Worm (Caenorhabditis elegans) whole organism, young adult: Measurements from ENCODE around the gene C36A4.10.

Experiments
- B0035.1 ChIP-seq: sonication (generic microtip); optimal IDR thresholded peaks from 2 replicates; lab custom pipeline; 2016; ENCODE audit warnings: missing genetic modification characterization, mild to moderate bottlenecking, missing compliant biosample characterization, missing genotype, missing genetic modification reagents
- F37B4.10 ChIP-seq: fragments of 200-800 bp; sonication (Bioruptor generic); IDR thresholded peaks from 2 replicates; pipeline ENCODE4 v1.3.6; 2022; ENCODE audit warnings: missing genetic modification characterization, missing compliant biosample characterization
- K11D2.4 ChIP-seq: fragments of 200-800 bp; sonication (Bioruptor generic); IDR thresholded peaks from 2 replicates; pipeline ENCODE4 v1.3.6; 2022; ENCODE audit warnings: missing genetic modification reagents, missing genetic modification characterization, missing compliant biosample characterization
- Y53G8AR.9 ChIP-seq: fragments of 200-800 bp; sonication (Bioruptor generic); conservative IDR thresholded peaks from 2 replicates; pipeline ENCODE4 v1.3.6; 2022; ENCODE audit warnings: missing genetic modification reagents, missing genetic modification characterization, missing compliant biosample characterization
- Y79H2A.3 ChIP-seq: fragments of 200-800 bp; sonication (Bioruptor generic); conservative IDR thresholded peaks from 2 replicates; pipeline ENCODE4 v1.3.6; 2022; ENCODE audit warnings: missing genetic modification reagents, missing genetic modification characterization, missing compliant biosample characterization
- ZK185.1 ChIP-seq: sonication (generic microtip); optimal IDR thresholded peaks from 2 replicates; lab custom pipeline; 2016; ENCODE audit warnings: mild to moderate bottlenecking, missing genetic modification characterization, missing compliant biosample characterization; ENCODE audit not compliant: poor library complexity, severe bottlenecking
- akir-1 ChIP-seq: fragments of 200-800 bp; sonication (Bioruptor generic); optimal IDR thresholded peaks from 2 replicates; lab custom pipeline; 2018; ENCODE audit warnings: mild to moderate bottlenecking, missing genetic modification characterization, moderate library complexity, missing compliant biosample characterization
- cebp-1 ChIP-seq, 2 experiments: fragments of 200-800 bp in 1 of 2; sonication (Bioruptor generic) in 1 of 2; sonication (generic microtip) in 1 of 2; IDR thresholded peaks in 1 of 2; optimal IDR thresholded peaks in 1 of 2; 2 replicates each; pipeline versions ENCODE4 v1.3.6 to Lab custom; 2017 to 2022; ENCODE audit warnings: missing compliant biosample characterization in 2 of 2, missing genetic modification characterization in 2 of 2, mild to moderate bottlenecking in 1 of 2, missing genetic modification reagents in 1 of 2, moderate library complexity in 1 of 2
- cebp-2 ChIP-seq: fragments of 200-800 bp; sonication (Bioruptor generic); IDR thresholded peaks from 2 replicates; pipeline ENCODE4 v1.3.6; 2022; ENCODE audit warnings: missing genetic modification characterization, missing compliant biosample characterization
- chd-7 ChIP-seq: sonication (generic microtip); optimal IDR thresholded peaks from 2 replicates; lab custom pipeline; 2016; ENCODE audit warnings: mild to moderate bottlenecking, missing genetic modification characterization, moderate library complexity, missing compliant biosample characterization
- dpff-1 ChIP-seq: sonication (generic microtip); optimal IDR thresholded peaks from 2 replicates; lab custom pipeline; 2017; ENCODE audit warnings: mild to moderate bottlenecking, missing genetic modification characterization, missing compliant biosample characterization
- egl-44 ChIP-seq: fragments of 200-800 bp; sonication (Bioruptor generic); IDR thresholded peaks from 2 replicates; pipeline ENCODE4 v1.3.6; 2022; ENCODE audit warnings: missing genetic modification reagents, missing genetic modification characterization, missing compliant biosample characterization
- egrh-3 ChIP-seq: fragments of 200-800 bp; sonication (Bioruptor generic); IDR thresholded peaks from 2 replicates; pipeline ENCODE4 v1.3.6; 2022; ENCODE audit warnings: missing genetic modification reagents, missing genetic modification characterization, missing compliant biosample characterization
- hlh-12 ChIP-seq: sonication (generic microtip); optimal IDR thresholded peaks from 2 replicates; lab custom pipeline; 2016; ENCODE audit warnings: missing genetic modification characterization, missing compliant biosample characterization
- lin-26 ChIP-seq: fragments of 200-800 bp; sonication (Bioruptor generic); IDR thresholded peaks from 2 replicates; pipeline ENCODE4 v1.3.6; 2022; ENCODE audit warnings: missing genetic modification reagents, missing genetic modification characterization, missing compliant biosample characterization
- lin-40 ChIP-seq: sonication (generic microtip); optimal IDR thresholded peaks from 2 replicates; lab custom pipeline; 2016; ENCODE audit warnings: missing genetic modification characterization, mild to moderate bottlenecking, missing compliant biosample characterization, missing genotype, missing genetic modification reagents
- lsl-1 ChIP-seq: fragments of 200-800 bp; sonication (Bioruptor generic); optimal IDR thresholded peaks from 2 replicates; lab custom pipeline; 2018; ENCODE audit warnings: mild to moderate bottlenecking, missing genetic modification characterization, moderate library complexity, missing compliant biosample characterization
- madf-3 ChIP-seq: fragments of 200-800 bp; sonication (Bioruptor generic); IDR thresholded peaks from 2 replicates; pipeline ENCODE4 v1.3.6; 2022; ENCODE audit warnings: missing genetic modification reagents, missing genetic modification characterization, missing compliant biosample characterization
- madf-6 ChIP-seq: fragments of 200-800 bp; sonication (Bioruptor generic); IDR thresholded peaks from 2 replicates; pipeline ENCODE4 v1.3.6; 2022; ENCODE audit warnings: missing genetic modification reagents, missing genetic modification characterization, missing compliant biosample characterization
- madf-8 ChIP-seq: fragments of 200-800 bp; sonication (Bioruptor generic); conservative IDR thresholded peaks from 2 replicates; pipeline ENCODE4 v1.3.6; 2022; ENCODE audit warnings: missing genetic modification reagents, missing genetic modification characterization, missing compliant biosample characterization
- nfya-2 ChIP-seq: fragments of 200-800 bp; sonication (Bioruptor generic); IDR thresholded peaks from 2 replicates; pipeline ENCODE4 v1.3.6; 2022; ENCODE audit warnings: missing genetic modification reagents, missing genetic modification characterization, missing compliant biosample characterization
- nfyb-1 ChIP-seq: fragments of 200-800 bp; sonication (Bioruptor generic); IDR thresholded peaks from 2 replicates; pipeline ENCODE4 v1.3.6; 2022; ENCODE audit warnings: missing genetic modification reagents, missing genetic modification characterization, missing compliant biosample characterization
- nhr-80 ChIP-seq: sonication (generic microtip); optimal IDR thresholded peaks from 2 replicates; lab custom pipeline; 2016; ENCODE audit warnings: missing genetic modification characterization, missing compliant biosample characterization
- nhr-90 ChIP-seq: sonication (generic microtip); optimal IDR thresholded peaks from 2 replicates; lab custom pipeline; 2016; ENCODE audit warnings: missing genotype, mild to moderate bottlenecking, missing genetic modification characterization, missing compliant biosample characterization
- pha-4 ChIP-seq: fragments of 150-350 bp; sonication (generic microtip); optimal IDR thresholded peaks from 2 replicates; lab custom pipeline; 2014; ENCODE audit warnings: missing biosample characterization, missing genetic modification reagents, missing genetic modification characterization
- rec-8 ChIP-seq, 2 experiments: sonication (generic microtip); optimal IDR thresholded peaks; 2 replicates each; lab custom pipeline; 2016; ENCODE audit warnings: mild to moderate bottlenecking in 2 of 2, missing genetic modification characterization in 2 of 2, missing genetic modification reagents in 2 of 2, missing genotype in 2 of 2, missing biosample characterization in 1 of 2, missing compliant biosample characterization in 1 of 2, moderate library complexity in 1 of 2
- sdz-38 ChIP-seq: sonication (generic microtip); optimal IDR thresholded peaks from 2 replicates; lab custom pipeline; 2016; ENCODE audit warnings: missing genotype, missing genetic modification characterization, missing compliant biosample characterization
- sea-2 ChIP-seq: fragments of 200-800 bp; sonication (Bioruptor generic); IDR thresholded peaks from 2 replicates; pipeline ENCODE4 v1.3.6; 2022; ENCODE audit warnings: missing genetic modification characterization, missing compliant biosample characterization
- snpc-4 ChIP-seq, 5 experiments: fragments of 150-350 bp in 1 of 5; sonication (generic microtip) in 4 of 5; optimal IDR thresholded peaks; 2 replicates each; lab custom pipeline; 2014 to 2018; ENCODE audit warnings: missing genetic modification characterization in 5 of 5, missing biosample characterization in 3 of 5, antibody characterized with exemption in 2 of 5, mild to moderate bottlenecking in 2 of 5, missing compliant biosample characterization in 2 of 5, missing genotype in 2 of 5, moderate library complexity in 2 of 5, missing genetic modification reagents in 1 of 5
- unc-130 ChIP-seq: sonication (generic microtip); optimal IDR thresholded peaks from 2 replicates; lab custom pipeline; 2016; ENCODE audit warnings: missing genetic modification reagents, missing genetic modification characterization, missing compliant biosample characterization
- xnd-1 ChIP-seq: sonication (generic microtip); optimal IDR thresholded peaks from 2 replicates; lab custom pipeline; 2016; ENCODE audit warnings: missing genotype, missing genetic modification reagents, missing genetic modification characterization, missing compliant biosample characterization
- zim-3 ChIP-seq: sonication (generic microtip); optimal IDR thresholded peaks from 2 replicates; lab custom pipeline; 2017; ENCODE audit warnings: mild to moderate bottlenecking, missing genetic modification characterization, moderate library complexity, missing compliant biosample characterization
- ztf-25 ChIP-seq: fragments of 200-800 bp; sonication (Bioruptor generic); IDR thresholded peaks from 2 replicates; pipeline ENCODE4 v1.3.6; 2022; ENCODE audit warnings: missing genetic modification reagents, missing genetic modification characterization, missing compliant biosample characterization
- ztf-28 ChIP-seq: fragments of 200-800 bp; sonication (Bioruptor generic); IDR thresholded peaks from 2 replicates; pipeline ENCODE4 v1.3.6; 2022; ENCODE audit warnings: missing genetic modification reagents, missing genetic modification characterization, missing compliant biosample characterization
- ztf-3 ChIP-seq: fragments of 200-800 bp; sonication (Bioruptor generic); optimal IDR thresholded peaks from 2 replicates; lab custom pipeline; 2018; ENCODE audit warnings: mild to moderate bottlenecking, missing genetic modification characterization, missing compliant biosample characterization

Gene C36A4.10

DNA sequence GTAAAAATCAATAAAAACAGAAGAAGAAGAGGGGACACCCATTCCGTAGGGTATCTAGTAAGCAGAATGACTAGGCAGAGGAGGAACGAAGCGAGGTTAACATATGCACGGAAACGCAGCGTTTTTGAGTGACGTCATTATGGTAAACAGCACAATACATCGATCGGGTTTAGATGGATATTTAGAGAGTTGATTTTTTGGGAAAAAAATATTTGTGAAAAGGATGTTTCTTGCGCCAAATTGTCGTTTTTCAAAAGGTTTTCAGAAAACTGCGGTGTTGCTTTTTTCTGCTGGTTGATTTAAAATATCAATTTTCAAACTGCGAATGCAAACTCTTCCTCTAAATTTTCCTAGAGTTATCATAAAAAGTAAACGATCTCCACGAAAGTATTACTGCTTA, at the start of gene C36A4.10:
TSS of gene C36A4.10 (minus strand) at position 101 of the 400 bp plus-strand sequence.
- TF ChIP-seq ztf-3 (no peak), unc-130 (GFP tag; lab: Kevin White, UChicago) (no peak), lsl-1 (GFP tag; lab: Kevin White, UChicago) (no peak), egrh-3 (GFP tag; lab: Robert Waterston, UW) (no peak), nfyb-1 (GFP tag; lab: Robert Waterston, UW) (no peak), madf-6 (GFP tag; lab: Robert Waterston, UW) (no peak), sdz-38 (tag; lab: Kevin White, UChicago) (no peak), F37B4.10 (GFP tag; lab: Robert Waterston, UW) (no peak)
- TF ChIP-seq, all 124 proteins: peak for 0

DNA sequence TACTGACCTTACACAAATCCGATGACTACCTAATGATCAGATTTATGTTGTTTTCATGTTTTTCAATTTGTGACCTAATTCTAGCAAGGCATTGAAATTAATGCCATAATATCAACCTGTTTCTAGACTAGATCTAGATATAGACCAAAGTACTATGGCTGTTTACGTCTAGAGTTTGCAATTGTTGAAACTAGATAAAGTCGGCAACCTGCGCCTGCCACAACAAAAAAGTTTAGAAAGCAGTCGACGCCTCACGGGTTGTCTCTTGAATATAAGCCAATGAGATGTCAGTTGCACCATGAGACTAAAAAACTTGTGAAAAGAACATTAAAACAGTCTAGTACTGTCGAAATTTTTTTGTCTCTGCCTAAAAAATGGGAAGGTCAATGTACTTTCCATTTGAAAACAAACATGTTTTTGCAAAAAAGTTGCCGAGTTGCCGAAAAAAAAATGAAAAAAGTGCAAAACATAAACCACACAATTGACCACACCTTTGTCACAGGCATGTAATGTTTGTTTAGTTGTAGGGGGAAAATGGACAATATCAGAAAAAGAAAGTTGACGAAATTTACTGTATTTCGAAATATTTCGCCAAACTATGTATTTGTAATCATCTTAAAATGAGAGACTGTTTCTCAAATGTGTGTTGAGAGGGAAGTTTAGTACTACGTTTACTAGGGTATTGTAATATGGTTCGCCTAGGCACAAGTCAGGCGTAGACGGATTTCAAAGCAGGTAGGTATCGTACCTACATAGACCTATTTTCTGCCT, 47.9 kb upstream of the C36A4.10 start:
- TF ChIP-seq sea-2 (no peak), cebp-1 (GFP tag; IDR thresholded peaks at IDR 0.05; lab: Robert Waterston, UW) (no peak), cebp-1 (tag; optimal IDR thresholded peaks at IDR 0.05; lab: Kevin White, UChicago) (peak; percentile 75), snpc-4 (GFP tag; optimal IDR thresholded peaks at IDR 0.05; lab: Kevin White, UChicago) (no peak), snpc-4 (tag; optimal IDR thresholded peaks at IDR 0.05; lab: Kevin White, UChicago) (peak in 2 of 4 experiments; percentile 20 to 40)

DNA sequence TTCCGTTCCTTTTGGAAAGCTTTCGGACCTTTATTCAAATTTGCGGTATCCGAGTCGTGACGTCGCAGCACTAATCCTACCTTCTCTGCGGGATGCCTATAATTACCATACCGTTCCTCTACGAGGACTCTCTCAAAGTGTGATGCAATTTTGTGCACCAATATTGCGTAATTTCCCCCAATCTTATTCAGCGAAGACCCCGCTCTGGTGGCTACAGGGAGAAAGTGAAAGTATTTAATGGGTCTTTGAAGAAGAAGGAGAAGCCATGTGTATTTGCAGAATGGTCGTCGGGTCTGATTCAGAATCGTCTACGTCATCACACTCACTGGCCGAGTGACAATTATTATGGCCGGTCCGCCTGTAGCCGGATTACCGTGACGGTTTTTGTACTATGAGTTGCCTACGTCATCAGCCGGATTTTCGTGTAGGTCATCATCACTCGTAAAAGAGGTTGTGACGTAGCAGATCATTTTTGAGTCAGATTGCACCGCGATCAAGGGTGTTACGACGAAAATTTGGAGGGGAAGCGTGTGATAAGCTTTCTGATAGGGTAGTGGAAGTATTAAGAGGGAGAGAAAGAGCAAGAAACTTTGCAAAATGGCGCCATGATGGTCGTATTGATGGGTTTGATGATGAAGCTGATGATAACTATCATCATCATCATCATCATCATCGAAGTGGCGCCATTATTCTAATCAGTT, 45.1 kb upstream of the C36A4.10 start:
- TF ChIP-seq cebp-2 (0 out of 2 replicates have a peak, but pooled peaks have one; percentile 34), nhr-80 (peak; percentile 9), K11D2.4 (GFP tag; lab: Robert Waterston, UW) (no peak), lin-26 (no peak), rec-8 (tag; optimal IDR thresholded peaks at IDR 0.05; lab: Kevin White, UChicago) (no peak), dpff-1 (tag; lab: Kevin White, UChicago) (no peak), unc-130 (GFP tag; lab: Kevin White, UChicago) (no peak)

DNA sequence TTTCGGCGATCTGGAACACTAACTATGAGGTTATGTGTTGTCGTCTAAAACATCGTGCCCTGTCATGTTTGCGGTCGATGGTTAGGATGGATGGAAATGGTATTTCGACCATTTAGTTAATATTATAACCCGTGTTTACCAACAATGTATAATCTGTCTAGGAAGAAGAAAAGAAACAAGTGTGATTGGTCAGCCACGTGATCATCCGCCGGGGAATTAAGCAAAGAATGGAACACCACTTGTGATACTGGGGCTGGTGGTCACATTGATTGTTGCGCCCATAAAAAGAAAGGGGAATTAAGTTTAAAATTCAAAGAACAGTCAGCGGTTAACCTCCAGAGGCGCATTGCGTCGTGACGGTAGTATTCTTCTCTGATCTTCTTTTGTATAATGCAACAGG, 44.3 kb upstream of the C36A4.10 start:
- TF ChIP-seq hlh-12 (no peak), lin-40 (peak; percentile 22), Y79H2A.3 (no peak), ZK185.1 (peak; percentile 6), nhr-90 (tag; lab: Kevin White, UChicago) (no peak), nfya-2 (no peak), xnd-1 (tag; lab: Kevin White, UChicago) (no peak), nhr-80 (peak; percentile 9), ztf-28 (no peak), zim-3 (no peak), egl-44 (GFP tag; lab: Robert Waterston, UW) (0 out of 2 replicates have a peak, but pooled peaks have one; percentile 53), madf-8 (GFP tag; lab: Robert Waterston, UW) (no peak), F37B4.10 (GFP tag; lab: Robert Waterston, UW) (no peak), chd-7 (tag; lab: Kevin White, UChicago) (peak; percentile 36), B0035.1 (no peak), ztf-25 (GFP tag; lab: Robert Waterston, UW) (no peak), akir-1 (GFP tag; lab: Kevin White, UChicago) (no peak), cebp-1 (GFP tag; IDR thresholded peaks at IDR 0.05; lab: Robert Waterston, UW) (peak; percentile 18; the same call in 1 of the 2 replicates), cebp-1 (tag; optimal IDR thresholded peaks at IDR 0.05; lab: Kevin White, UChicago) (peak; percentile 60), pha-4 (tag; lab: Kevin White, UChicago) (peak; percentile 32), Y53G8AR.9 (GFP tag; lab: Robert Waterston, UW) (no peak), cebp-2 (no peak), snpc-4 (GFP tag; optimal IDR thresholded peaks at IDR 0.05; lab: Kevin White, UChicago) (no peak), snpc-4 (tag; optimal IDR thresholded peaks at IDR 0.05; lab: Kevin White, UChicago) (no peak), nfyb-1 (GFP tag; lab: Robert Waterston, UW) (peak; percentile 48; the same call in 1 of the 2 replicates), madf-3 (GFP tag; lab: Robert Waterston, UW) (no peak)
